Worm (Caenorhabditis elegans) whole organism, L1 larva: Measurements from ENCODE around the gene C25F6.1.

Experiments
- aha-1 ChIP-seq: fragments of 150-350 bp; optimal IDR thresholded peaks from 2 replicates; lab custom pipeline; 2014; ENCODE audit warnings: missing biosample characterization, missing genetic modification characterization
- ceh-63 ChIP-seq: fragments of 200-800 bp; sonication (Bioruptor generic); optimal IDR thresholded peaks from 2 replicates; lab custom pipeline; 2018; ENCODE audit warnings: mild to moderate bottlenecking, missing genetic modification characterization, missing compliant biosample characterization
- ceh-8 ChIP-seq: fragments of 200-800 bp; sonication (Bioruptor generic); optimal IDR thresholded peaks from 2 replicates; lab custom pipeline; 2018; ENCODE audit warnings: mild to moderate bottlenecking, missing genetic modification characterization, moderate library complexity, missing compliant biosample characterization
- lin-15B ChIP-seq: fragments of 150-350 bp; sonication (generic microtip); optimal IDR thresholded peaks from 3 replicates; lab custom pipeline; 2014; ENCODE audit warnings: missing biosample characterization, missing genetic modification characterization
- nhr-20 ChIP-seq: sonication (generic microtip); optimal IDR thresholded peaks from 2 replicates; lab custom pipeline; 2016; ENCODE audit warnings: mild to moderate bottlenecking, missing genetic modification characterization, missing compliant biosample characterization
- sup-37 ChIP-seq: fragments of 200-800 bp; sonication (Bioruptor generic); optimal IDR thresholded peaks from 2 replicates; lab custom pipeline; 2018; ENCODE audit warnings: mild to moderate bottlenecking, missing genetic modification characterization, missing compliant biosample characterization
- tbx-2 ChIP-seq: sonication (generic microtip); optimal IDR thresholded peaks from 2 replicates; lab custom pipeline; 2016; ENCODE audit warnings: missing genetic modification characterization, missing compliant biosample characterization
- zag-1 ChIP-seq: fragments of 150-350 bp; optimal IDR thresholded peaks from 2 replicates; lab custom pipeline; 2014; ENCODE audit warnings: missing biosample characterization, missing genetic modification characterization

- TF ChIP-seq sup-37 (GFP tag; lab: Kevin White, UChicago) (no peak), nhr-20 (tag; lab: Kevin White, UChicago) (peak; percentile 84), aha-1 (tag; lab: Kevin White, UChicago) (no peak), lin-15B (tag; lab: Kevin White, UChicago) (no peak), tbx-2 (tag; lab: Kevin White, UChicago) (peak; percentile 72), zag-1 (tag; lab: Kevin White, UChicago) (no peak), ceh-8 (no peak), ceh-63 (GFP tag; lab: Kevin White, UChicago) (no peak)
These were observed 11.1 kb upstream of the C25F6.1 start for ce11 chrX:5475164-5475576.
